Worm (Caenorhabditis elegans) whole organism, L3 larva: ENCODE measurements around the gene sel-10.

Experiments
- R02D3.7 ChIP-seq: fragments of 150-350 bp; optimal IDR thresholded peaks from 2 replicates; lab custom pipeline; 2014; ENCODE audit warnings: missing biosample characterization, missing genetic modification characterization
- ZK546.5 ChIP-seq: sonication (generic microtip); optimal IDR thresholded peaks from 2 replicates; lab custom pipeline; 2017; ENCODE audit warnings: missing biosample characterization, missing genetic modification characterization
- aly-2 ChIP-seq: fragments of 150-350 bp; optimal IDR thresholded peaks from 2 replicates; lab custom pipeline; 2014; ENCODE audit warnings: missing biosample characterization, missing genetic modification characterization
- ama-1 ChIP-seq: fragments of 150-350 bp; optimal IDR thresholded peaks from 2 replicates; lab custom pipeline; 2018
- ceh-16 ChIP-seq: sonication (generic microtip); optimal IDR thresholded peaks from 2 replicates; lab custom pipeline; 2017; ENCODE audit warnings: missing biosample characterization, missing genetic modification characterization
- ceh-28 ChIP-seq: fragments of 150-350 bp; optimal IDR thresholded peaks from 2 replicates; lab custom pipeline; 2014; ENCODE audit warnings: missing biosample characterization, missing genetic modification reagents, missing genetic modification characterization
- ceh-82 ChIP-seq: fragments of 150-350 bp; optimal IDR thresholded peaks from 2 replicates; lab custom pipeline; 2014; ENCODE audit warnings: missing biosample characterization, missing genetic modification characterization
- ceh-9 ChIP-seq: sonication (generic microtip); optimal IDR thresholded peaks from 2 replicates; lab custom pipeline; 2018; ENCODE audit warnings: missing biosample characterization, missing genetic modification characterization
- daf-12 ChIP-seq: fragments of 150-350 bp; optimal IDR thresholded peaks from 2 replicates; lab custom pipeline; 2014; ENCODE audit warnings: missing biosample characterization, missing genetic modification reagents, missing genetic modification characterization
- egl-27 ChIP-seq: sonication (generic microtip); optimal IDR thresholded peaks from 4 replicates; lab custom pipeline; 2017; ENCODE audit warnings: missing biosample characterization, missing genetic modification reagents, missing genetic modification characterization
- egl-5 ChIP-seq: fragments of 150-350 bp; optimal IDR thresholded peaks from 2 replicates; lab custom pipeline; 2017; ENCODE audit warnings: missing biosample characterization, missing genetic modification reagents, missing genetic modification characterization, inconsistent platforms
- elt-2 ChIP-seq: sonication (generic microtip); optimal IDR thresholded peaks from 2 replicates; lab custom pipeline; 2016; ENCODE audit warnings: missing genetic modification reagents, mild to moderate bottlenecking, missing genetic modification characterization, missing compliant biosample characterization
- elt-3 ChIP-seq, 3 experiments: fragments of 150-350 bp in 1 of 3; sonication (generic microtip) in 2 of 3; optimal IDR thresholded peaks; 2 replicates in 2 of 3; 4 replicates in 1 of 3; lab custom pipeline; 2014 to 2017; ENCODE audit warnings: missing biosample characterization in 3 of 3, missing genetic modification characterization in 3 of 3
- eor-1 ChIP-seq, 2 experiments: fragments of 150-350 bp; optimal IDR thresholded peaks; 2 replicates each; lab custom pipeline; 2014 to 2018; ENCODE audit warnings: missing biosample characterization in 2 of 2, missing genetic modification characterization in 2 of 2
- fkh-10 ChIP-seq: sonication (generic microtip); optimal IDR thresholded peaks from 2 replicates; lab custom pipeline; 2017; ENCODE audit warnings: missing biosample characterization, missing genetic modification reagents, missing genetic modification characterization
- fkh-2 ChIP-seq: fragments of 150-350 bp; optimal IDR thresholded peaks from 2 replicates; lab custom pipeline; 2014; ENCODE audit warnings: missing biosample characterization, missing genetic modification reagents, missing genetic modification characterization
- hmg-11 ChIP-seq: sonication (generic microtip); optimal IDR thresholded peaks from 2 replicates; lab custom pipeline; 2016; ENCODE audit warnings: missing genetic modification characterization, missing compliant biosample characterization
- jun-1 ChIP-seq: fragments of 150-350 bp; optimal IDR thresholded peaks from 2 replicates; lab custom pipeline; 2014; ENCODE audit warnings: missing biosample characterization, missing genetic modification reagents, missing genetic modification characterization
- lin-15B ChIP-seq: fragments of 150-350 bp; optimal IDR thresholded peaks from 2 replicates; lab custom pipeline; 2014; ENCODE audit warnings: missing biosample characterization, missing genetic modification characterization
- lin-39 ChIP-seq: fragments of 150-350 bp; optimal IDR thresholded peaks from 2 replicates; lab custom pipeline; 2018; ENCODE audit warnings: missing biosample characterization, missing genetic modification reagents, missing genetic modification characterization
- lsy-12 ChIP-seq: sonication (generic microtip); optimal IDR thresholded peaks from 2 replicates; lab custom pipeline; 2016; ENCODE audit warnings: mild to moderate bottlenecking, missing genetic modification characterization, missing compliant biosample characterization
- mdl-1 ChIP-seq: fragments of 150-350 bp; optimal IDR thresholded peaks from 2 replicates; lab custom pipeline; 2014; ENCODE audit warnings: missing biosample characterization, missing genetic modification characterization
- mml-1 ChIP-seq: fragments of 150-350 bp; sonication (generic microtip); optimal IDR thresholded peaks from 3 replicates; lab custom pipeline; 2014; ENCODE audit warnings: missing biosample characterization, missing genetic modification characterization
- nfya-1 ChIP-seq: sonication (generic microtip); optimal IDR thresholded peaks from 2 replicates; lab custom pipeline; 2017; ENCODE audit warnings: missing genetic modification characterization, mild to moderate bottlenecking, missing compliant biosample characterization, antibody characterized with exemption, moderate library complexity; ENCODE audit not compliant: insufficient read depth
- nhr-11 ChIP-seq: fragments of 150-350 bp; optimal IDR thresholded peaks from 2 replicates; lab custom pipeline; 2014; ENCODE audit warnings: missing biosample characterization, missing genetic modification characterization
- nhr-12 ChIP-seq: fragments of 150-350 bp; optimal IDR thresholded peaks from 2 replicates; lab custom pipeline; 2014; ENCODE audit warnings: missing biosample characterization, missing genetic modification characterization
- nhr-23 ChIP-seq: fragments of 150-350 bp; optimal IDR thresholded peaks from 2 replicates; lab custom pipeline; 2014; ENCODE audit warnings: missing biosample characterization, missing genetic modification reagents, missing genetic modification characterization
- nhr-237 ChIP-seq: fragments of 150-350 bp; optimal IDR thresholded peaks from 2 replicates; lab custom pipeline; 2014; ENCODE audit warnings: missing biosample characterization, missing genetic modification characterization
- nhr-25 ChIP-seq: sonication (generic microtip); optimal IDR thresholded peaks from 2 replicates; lab custom pipeline; 2017; ENCODE audit warnings: missing biosample characterization, missing genetic modification characterization
- nhr-28 ChIP-seq: fragments of 150-350 bp; optimal IDR thresholded peaks from 2 replicates; lab custom pipeline; 2014; ENCODE audit warnings: missing biosample characterization, missing genetic modification characterization
- nhr-43 ChIP-seq: sonication (generic microtip); optimal IDR thresholded peaks from 2 replicates; lab custom pipeline; 2016; ENCODE audit warnings: mild to moderate bottlenecking, missing genetic modification characterization, missing compliant biosample characterization; ENCODE audit not compliant: poor library complexity, severe bottlenecking
- nhr-67 ChIP-seq: fragments of 150-350 bp; optimal IDR thresholded peaks from 2 replicates; lab custom pipeline; 2014; ENCODE audit warnings: missing biosample characterization, missing genetic modification characterization
- nhr-77 ChIP-seq: fragments of 150-350 bp; optimal IDR thresholded peaks from 2 replicates; lab custom pipeline; 2014; ENCODE audit warnings: missing biosample characterization, missing genetic modification characterization
- pha-4 ChIP-seq: fragments of 150-350 bp; optimal IDR thresholded peaks from 2 replicates; lab custom pipeline; 2014; ENCODE audit warnings: missing biosample characterization, missing genetic modification reagents, missing genetic modification characterization
- pqm-1 ChIP-seq: fragments of 150-350 bp; optimal IDR thresholded peaks from 2 replicates; lab custom pipeline; 2017; ENCODE audit warnings: missing biosample characterization, missing genetic modification characterization, inconsistent platforms
- snpc-4 ChIP-seq: fragments of 150-350 bp; optimal IDR thresholded peaks from 2 replicates; lab custom pipeline; 2014; ENCODE audit warnings: missing biosample characterization, missing genetic modification characterization
- unc-39 ChIP-seq: sonication (generic microtip); optimal IDR thresholded peaks from 4 replicates; lab custom pipeline; 2017; ENCODE audit warnings: missing biosample characterization, missing genetic modification characterization
- unc-62 ChIP-seq: fragments of 150-350 bp; sonication (generic microtip); optimal IDR thresholded peaks from 4 replicates; lab custom pipeline; 2014; ENCODE audit warnings: missing biosample characterization, missing genetic modification reagents, missing genetic modification characterization
- zag-1 ChIP-seq: fragments of 150-350 bp; optimal IDR thresholded peaks from 2 replicates; lab custom pipeline; 2014; ENCODE audit warnings: missing biosample characterization, missing genetic modification characterization
- ztf-11 ChIP-seq: fragments of 150-350 bp; optimal IDR thresholded peaks from 2 replicates; lab custom pipeline; 2014; ENCODE audit warnings: missing biosample characterization, missing genetic modification characterization
- ztf-4 ChIP-seq: fragments of 150-350 bp; optimal IDR thresholded peaks from 2 replicates; lab custom pipeline; 2014; ENCODE audit warnings: missing biosample characterization, missing genetic modification characterization

sel-10 gene

ce11 chrV:13818824-13819408 is at the start of gene sel-10:
Gene sel-10 (plus strand): TSS chrV:13819361.
- no peak for TF ChIP-seq zag-1 (tag; lab: Kevin White, UChicago)
- TF ChIP-seq nfya-1, result peak; percentile 76
- TF ChIP-seq hmg-11 (tag; lab: Kevin White, UChicago), result peak; percentile 66
- peak; percentile 62 for TF ChIP-seq pha-4 (tag; lab: Kevin White, UChicago)
- TF ChIP-seq snpc-4 (tag; lab: Kevin White, UChicago), result peak; percentile 83
- peak; percentile 47 for TF ChIP-seq R02D3.7
- TF ChIP-seq jun-1, result peak; percentile 51
- TF ChIP-seq fkh-10 (GFP tag; lab: Kevin White, UChicago), result peak; percentile 23
- TF ChIP-seq lin-15B (tag; lab: Kevin White, UChicago), result peak; percentile 75
- TF ChIP-seq ceh-9 (tag; lab: Kevin White, UChicago), result no peak
- TF ChIP-seq nhr-77 (tag; lab: Kevin White, UChicago), result peak; percentile 3
- TF ChIP-seq nhr-43, result peak; percentile 82
- no peak for TF ChIP-seq mdl-1 (tag; lab: Kevin White, UChicago)
- TF ChIP-seq nhr-25, result peak; percentile 74
- TF ChIP-seq lsy-12 (tag; lab: Kevin White, UChicago), result no peak
- TF ChIP-seq unc-39 (tag; lab: Kevin White, UChicago), result no peak
- peak; percentile 84 for TF ChIP-seq nhr-23 (tag; lab: Kevin White, UChicago)
- TF ChIP-seq elt-2 (tag; lab: Kevin White, UChicago), result peak; percentile 57
- no peak for TF ChIP-seq eor-1 (tag; optimal IDR thresholded peaks at IDR 0.05; lab: Kevin White, UChicago)
- peak; percentile 36 for TF ChIP-seq lin-39 (tag; lab: Kevin White, UChicago)
- TF ChIP-seq nhr-11 (tag; lab: Kevin White, UChicago), result peak; percentile 10

- TF ChIP-seq zag-1 (tag; lab: Kevin White, UChicago), result no peak
- no peak for TF ChIP-seq ceh-28 (tag; lab: Kevin White, UChicago)
- TF ChIP-seq ceh-82, result no peak
- no peak for TF ChIP-seq nhr-67
- TF ChIP-seq ztf-11 (tag; lab: Kevin White, UChicago), result no peak
- TF ChIP-seq pqm-1, result peak; percentile 40
- TF ChIP-seq nhr-237 (tag; lab: Kevin White, UChicago), result no peak
- TF ChIP-seq elt-2 (tag; lab: Kevin White, UChicago), result peak; percentile 40
- no peak for TF ChIP-seq nhr-12 (tag; lab: Kevin White, UChicago)
- no peak for TF ChIP-seq fkh-2 (tag; lab: Kevin White, UChicago)
- TF ChIP-seq snpc-4 (tag; lab: Kevin White, UChicago), result no peak
- no peak for TF ChIP-seq ztf-4
- TF ChIP-seq unc-39 (tag; lab: Kevin White, UChicago), result no peak
Observed at ce11 chrV:13771209-13771608, 48.0 kb upstream of the sel-10 start, which contains the start of gene F20G2.5. Gene F20G2.5 (plus strand): TSS chrV:13771509.

DNA sequence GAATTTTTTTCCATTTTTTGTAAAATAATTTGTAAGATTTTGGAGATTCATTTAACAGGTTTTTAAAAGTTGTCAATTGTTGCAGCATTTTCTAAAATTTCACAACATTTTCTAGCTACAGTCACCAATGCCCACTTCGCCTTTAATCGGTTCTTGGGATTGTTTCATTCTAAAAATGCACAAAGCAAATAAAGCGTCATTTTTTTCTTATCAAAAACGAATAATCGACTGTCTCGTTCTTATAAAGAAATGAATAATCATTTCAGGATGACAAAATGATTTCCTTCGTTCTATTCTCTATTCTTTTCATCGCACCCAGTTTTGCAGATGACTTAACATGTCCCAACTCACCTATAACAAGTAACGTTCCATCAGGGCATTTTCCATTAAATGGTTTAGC is 43.6 kb upstream of the sel-10 start, which contains the start of gene F53C11.1:
F53C11.1 (plus strand) TSS at position 268 of the 400 bp plus-strand sequence.
- TF ChIP-seq lin-39 (tag; lab: Kevin White, UChicago) (no peak), pha-4 (tag; lab: Kevin White, UChicago) (no peak), mml-1 (tag; lab: Kevin White, UChicago) (no peak), daf-12 (tag; lab: Kevin White, UChicago) (no peak), pqm-1 (peak; percentile 73), elt-2 (tag; lab: Kevin White, UChicago) (peak; percentile 28), jun-1 (no peak), nhr-77 (tag; lab: Kevin White, UChicago) (no peak), mdl-1 (tag; lab: Kevin White, UChicago) (no peak), ceh-16 (no peak), eor-1 (tag; optimal IDR thresholded peaks at IDR 0.05; lab: Kevin White, UChicago) (no peak), nhr-28 (tag; lab: Kevin White, UChicago) (no peak), R02D3.7 (no peak)
- TF ChIP-seq, all 47 proteins: peak for 2

ce11 chrV:13777857-13778256 is 41.3 kb upstream of the sel-10 start, which contains the start of gene F53C11.9:
Gene F53C11.9 (plus strand): TSS chrV:13778015.
- no peak for TF ChIP-seq daf-12 (tag; lab: Kevin White, UChicago)
- no peak for TF ChIP-seq ceh-82
- TF ChIP-seq unc-39 (tag; lab: Kevin White, UChicago), result no peak
- TF ChIP-seq nhr-23 (tag; lab: Kevin White, UChicago), result no peak
- no peak for TF ChIP-seq hmg-11 (tag; lab: Kevin White, UChicago)
- peak; percentile 10 for TF ChIP-seq nfya-1
- no peak for TF ChIP-seq nhr-77 (tag; lab: Kevin White, UChicago)
- no peak for TF ChIP-seq nhr-25
- TF ChIP-seq nhr-43, result no peak
- TF ChIP-seq ceh-9 (tag; lab: Kevin White, UChicago), result no peak
- TF ChIP-seq aly-2 (tag; lab: Kevin White, UChicago), result no peak
- no peak for TF ChIP-seq nhr-67
- TF ChIP-seq elt-3 (tag; optimal IDR thresholded peaks at IDR 0.05; lab: Kevin White, UChicago), result no peak
- TF ChIP-seq elt-2 (tag; lab: Kevin White, UChicago), result no peak
- no peak for TF ChIP-seq nhr-11 (tag; lab: Kevin White, UChicago)
- TF ChIP-seq lin-39 (tag; lab: Kevin White, UChicago), result peak; percentile 72
- no peak for TF ChIP-seq R02D3.7
- TF ChIP-seq egl-27 (tag; lab: Kevin White, UChicago), result no peak
- no peak for TF ChIP-seq lsy-12 (tag; lab: Kevin White, UChicago)
- TF ChIP-seq ztf-11 (tag; lab: Kevin White, UChicago), result no peak
- TF ChIP-seq ceh-28 (tag; lab: Kevin White, UChicago), result no peak
- TF ChIP-seq pqm-1, result no peak
- TF ChIP-seq eor-1 (tag; optimal IDR thresholded peaks at IDR 0.05; lab: Kevin White, UChicago), result no peak
- peak; percentile 52 for TF ChIP-seq pha-4 (tag; lab: Kevin White, UChicago)
- TF ChIP-seq ZK546.5, result no peak
- no peak for TF ChIP-seq fkh-2 (tag; lab: Kevin White, UChicago)
- no peak for TF ChIP-seq ama-1 (lab: Kevin White, UChicago)
- TF ChIP-seq unc-62 (GFP tag; lab: Kevin White, UChicago), result peak; percentile 32
- peak; percentile 96 for TF ChIP-seq egl-5 (tag; lab: Kevin White, UChicago)
